Fruit fly (Drosophila melanogaster) whole organism: ENCODE data around the gene CG33969.

Experiments used
- CG8478 ChIP-seq: fragments of >200 bp; optimal IDR thresholded peaks from 2 replicates; lab custom pipeline; 2018; ENCODE audit warnings: inconsistent platforms
- Dll ChIP-seq: fragments of >200 bp; optimal IDR thresholded peaks from 2 replicates; lab custom pipeline; 2017
- EcR ChIP-seq, 2 experiments: fragments of >200 bp; optimal IDR thresholded peaks; 2 replicates each; lab custom pipeline; 2017; ENCODE audit warnings: missing biosample characterization in 2 of 2, missing genetic modification characterization in 2 of 2, missing genetic modification reagents in 2 of 2
- pan ChIP-seq: fragments of >200 bp; optimal IDR thresholded peaks from 2 replicates; lab custom pipeline; 2017
- psq ChIP-seq: fragments of >200 bp; optimal IDR thresholded peaks from 2 replicates; lab custom pipeline; 2017
- usp ChIP-seq: fragments of >200 bp; optimal IDR thresholded peaks from 2 replicates; lab custom pipeline; 2017; ENCODE audit warnings: missing biosample characterization, missing genetic modification characterization, mixed read lengths

Gene CG33969

DNA sequence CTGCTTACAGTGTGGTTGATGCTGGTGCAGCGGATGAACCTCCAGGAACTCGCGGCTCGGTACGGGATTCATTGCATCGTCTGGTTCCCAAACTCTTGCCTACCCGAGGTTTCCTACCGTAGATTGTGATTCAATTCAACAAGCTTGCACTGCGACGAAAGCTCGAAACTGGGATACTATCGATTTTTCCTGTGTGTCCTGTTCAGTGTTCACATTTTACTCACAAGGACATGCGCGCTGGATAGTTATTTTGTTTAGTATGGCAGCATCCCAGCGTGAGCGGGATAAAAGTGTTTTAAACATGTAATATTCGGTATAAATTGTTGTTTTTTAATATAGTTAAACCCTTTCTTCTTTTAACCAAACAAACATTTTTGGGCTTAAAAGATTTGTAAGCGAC is 32.5 kb upstream of the CG33969 start, which contains the start of gene CG5282:
Gene CG5282, minus strand, starts transcription at position 184 of the 400 bp plus-strand sequence.
- no peak for TF ChIP-seq psq (lab: Kevin White, UChicago)
- no peak for TF ChIP-seq CG8478
- no peak for TF ChIP-seq Dll (lab: Kevin White, UChicago)
- TF ChIP-seq usp, result no peak
- TF ChIP-seq pan, result no peak
- no peak for TF ChIP-seq EcR (GFP tag; optimal IDR thresholded peaks at IDR 0.05; lab: Kevin White, UChicago)

DNA sequence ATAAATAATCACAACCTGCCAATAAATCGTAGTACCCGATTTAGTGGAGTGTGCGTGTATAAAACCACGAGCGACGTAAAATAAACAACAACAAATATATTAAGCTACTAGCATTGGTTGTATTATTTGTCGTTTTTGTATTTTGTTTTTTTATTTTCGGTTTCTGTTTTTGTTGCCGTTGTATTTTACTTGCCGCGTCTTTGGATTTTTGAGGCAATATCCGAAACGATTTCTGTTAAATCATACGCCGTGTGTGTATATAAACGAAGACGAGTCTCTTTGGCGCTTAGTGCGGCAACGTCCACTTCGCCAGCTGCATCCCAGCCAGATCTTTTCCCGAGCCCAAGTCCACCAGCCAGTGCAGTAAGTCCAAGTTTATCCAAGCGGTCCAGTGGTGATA is 20.0 kb upstream of the CG33969 start, which contains the start of gene zye:
Gene zye, plus strand, starts transcription at position 301 of the 400 bp plus-strand sequence.
- TF ChIP-seq pan (no peak), Dll (lab: Kevin White, UChicago) (no peak), CG8478 (no peak), EcR (GFP tag; optimal IDR thresholded peaks at IDR 0.05; lab: Kevin White, UChicago) (no peak), usp (no peak), psq (lab: Kevin White, UChicago) (no peak)

dm6 chr3L:20410780-20411179 is 17.4 kb upstream of the CG33969 start:
- no peak for TF ChIP-seq usp
- TF ChIP-seq EcR (GFP tag; optimal IDR thresholded peaks at IDR 0.05; lab: Kevin White, UChicago), result no peak
- no peak for TF ChIP-seq Dll (lab: Kevin White, UChicago)
- TF ChIP-seq pan, result no peak
- no peak for TF ChIP-seq CG8478
- TF ChIP-seq psq (lab: Kevin White, UChicago), result no peak

dm6 chr3L:20410345-20410744 is 17.0 kb upstream of the CG33969 start, which contains the start of gene CG13248:
Gene CG13248, minus strand, starts transcription at chr3L:20410566.
- TF ChIP-seq pan, result no peak
- TF ChIP-seq psq (lab: Kevin White, UChicago), result no peak
- no peak for TF ChIP-seq usp
- no peak for TF ChIP-seq CG8478
- TF ChIP-seq Dll (lab: Kevin White, UChicago), result no peak

DNA sequence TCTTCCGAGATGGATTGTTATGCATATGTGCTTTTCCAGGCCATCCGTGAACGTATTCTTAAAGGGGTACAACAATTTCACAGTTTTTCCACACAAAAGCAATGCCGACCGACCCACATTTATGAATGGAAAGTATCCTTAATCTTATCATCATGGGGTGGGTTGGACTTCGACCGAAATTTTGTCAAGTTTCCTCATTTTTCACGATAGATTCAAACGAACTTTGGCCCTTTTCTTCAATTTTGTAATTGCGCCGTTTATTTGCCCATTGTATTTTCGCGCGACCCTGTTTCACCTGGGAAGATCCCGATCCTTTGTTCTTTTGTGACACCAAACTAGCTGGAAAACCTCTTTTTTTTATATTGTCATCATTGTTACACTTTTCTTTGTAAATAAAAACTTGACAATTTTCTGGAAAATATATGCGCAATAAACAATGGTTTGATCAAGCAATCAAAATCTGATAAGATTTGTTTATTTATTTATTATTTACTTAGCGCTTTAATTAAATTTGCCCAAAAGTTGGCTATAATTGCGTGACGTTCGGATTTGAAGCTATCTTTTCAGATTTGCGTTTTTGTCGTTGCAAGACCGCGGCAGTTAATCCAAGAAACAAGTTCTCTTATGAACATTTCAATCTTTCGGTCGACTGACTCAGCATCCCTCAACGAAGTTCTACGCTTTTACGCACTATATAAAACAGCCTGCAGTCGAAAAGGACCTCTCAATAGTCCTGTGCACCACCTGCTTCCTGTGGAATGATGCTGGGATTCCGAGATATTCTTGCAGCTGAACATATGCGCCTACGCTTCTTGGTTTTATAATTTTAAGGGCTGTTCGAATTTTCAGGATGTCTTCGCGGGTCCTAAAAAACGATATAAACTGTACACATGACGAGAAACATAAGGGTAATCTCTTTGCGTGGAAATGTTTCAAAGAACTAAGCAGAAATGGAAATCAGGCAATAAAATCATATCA is 12.9 kb upstream of the CG33969 start:
- no peak for TF ChIP-seq psq (lab: Kevin White, UChicago)
- TF ChIP-seq EcR (GFP tag; optimal IDR thresholded peaks at IDR 0.05; lab: Kevin White, UChicago), result no peak
- no peak for TF ChIP-seq pan
- TF ChIP-seq usp, result no peak

DNA sequence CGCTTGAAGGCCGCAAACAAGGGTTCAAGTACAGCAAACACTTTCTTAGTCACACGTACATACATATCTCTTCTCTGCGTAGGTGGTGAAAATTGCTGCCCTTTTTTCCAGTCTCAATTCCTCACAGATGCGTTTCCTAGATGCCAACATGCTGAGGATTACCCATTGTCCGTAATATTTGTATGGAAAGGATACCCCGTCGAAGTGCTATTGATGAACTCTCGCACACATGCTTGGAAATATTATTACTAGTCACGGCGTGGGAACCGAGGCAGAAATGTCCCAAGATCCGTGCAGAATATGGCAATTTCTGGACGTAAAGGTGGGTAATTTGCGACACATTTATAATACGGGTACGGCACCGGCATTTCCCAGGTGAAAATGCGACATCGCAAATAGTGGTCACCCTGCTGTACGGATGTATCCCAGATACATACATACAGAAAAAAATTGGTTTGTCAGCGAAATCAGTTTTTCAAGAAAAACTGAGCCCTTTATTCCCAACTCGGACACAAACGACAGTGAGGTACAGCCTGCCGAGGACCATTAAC is 12.1 kb upstream of the CG33969 start:
- TF ChIP-seq EcR (GFP tag; optimal IDR thresholded peaks at IDR 0.05; lab: Kevin White, UChicago) (no peak), psq (lab: Kevin White, UChicago) (no peak), usp (no peak), CG8478 (no peak), pan (no peak), Dll (lab: Kevin White, UChicago) (no peak)

DNA sequence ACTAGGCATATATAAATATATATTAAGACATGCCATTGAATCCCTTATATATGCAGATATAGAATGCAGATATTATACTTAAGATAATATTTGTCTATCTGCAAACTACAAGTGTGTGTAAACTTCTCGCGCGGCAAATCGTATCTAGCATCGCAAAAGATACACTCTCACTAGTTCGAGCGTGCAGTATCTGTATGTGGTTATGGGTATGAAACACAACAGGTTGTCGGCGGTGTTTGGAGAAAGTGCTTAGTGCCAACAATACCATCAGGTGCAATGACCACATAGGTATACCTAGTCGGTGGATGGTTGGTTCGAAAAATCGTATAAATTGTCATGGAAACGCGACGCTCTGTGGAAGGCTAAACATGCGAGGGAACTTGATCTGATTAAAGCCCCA is 11.2 kb upstream of the CG33969 start:
- TF ChIP-seq pan (no peak), psq (lab: Kevin White, UChicago) (no peak), EcR (GFP tag; optimal IDR thresholded peaks at IDR 0.05; lab: Kevin White, UChicago) (peak in 1 of 2 experiments; percentile 35), Dll (lab: Kevin White, UChicago) (no peak), usp (no peak), CG8478 (no peak)

- TF ChIP-seq CG8478 (no peak), usp (no peak), psq (lab: Kevin White, UChicago) (no peak), EcR (GFP tag; optimal IDR thresholded peaks at IDR 0.05; lab: Kevin White, UChicago) (no peak), Dll (lab: Kevin White, UChicago) (no peak), pan (no peak)
These were observed 10.4 kb upstream of the CG33969 start for dm6 chr3L:20403493-20404379.

- TF ChIP-seq Dll (lab: Kevin White, UChicago) (no peak), CG8478 (no peak), EcR (GFP tag; optimal IDR thresholded peaks at IDR 0.05; lab: Kevin White, UChicago) (no peak), pan (no peak), psq (lab: Kevin White, UChicago) (no peak), usp (no peak)
These were observed 9.5 kb upstream of the CG33969 start for dm6 chr3L:20402665-20403492.

dm6 chr3L:20401026-20401912 is 7.9 kb upstream of the CG33969 start, which contains the start of gene trbl:
Gene trbl, minus strand, starts transcription at chr3L:20401609.
- TF ChIP-seq CG8478 (peak; percentile 27), EcR (GFP tag; optimal IDR thresholded peaks at IDR 0.05; lab: Kevin White, UChicago) (no peak), usp (no peak), pan (no peak), Dll (lab: Kevin White, UChicago) (no peak), psq (lab: Kevin White, UChicago) (peak; percentile 5)
